Fruit fly (Drosophila melanogaster): Measurements from ENCODE around the gene Ugt301D1.

dm6 chr2L:18468010-18468409 lies 41.4 kb upstream of the Ugt301D1 start:
- TF ChIP-seq CG33017 (tag; optimal IDR thresholded peaks at IDR 0.05) = no peak
- no peak for TF ChIP-seq CG11617 (GFP tag; optimal IDR thresholded peaks at IDR 0.05)
- TF ChIP-seq cic (GFP tag; optimal IDR thresholded peaks at IDR 0.05) = no peak

Measured in whole organism, adult.